Fruit fly (Drosophila melanogaster) whole organism, embryonic: ENCODE measurements around the gene Ttc19.

Experiments used
- Ada2b ChIP-seq: fragments of 200-800 bp; sonication (Bioruptor generic); IDR thresholded peaks from 2 replicates; pipeline ENCODE4 v1.3.6; 2022; ENCODE audit warnings: missing biosample characterization, missing genetic modification characterization
- Adf1 ChIP-seq: fragments of 200-800 bp; sonication (Bioruptor generic); IDR thresholded peaks from 2 replicates; pipeline ENCODE4 v1.3.6; 2022; ENCODE audit warnings: missing biosample characterization, missing genetic modification characterization
- CG10366 ChIP-seq: fragments of 200-800 bp; sonication (Bioruptor generic); IDR thresholded peaks from 2 replicates; pipeline ENCODE4 v1.3.6; 2022; ENCODE audit warnings: missing biosample characterization, missing genetic modification characterization
- CG11247 ChIP-seq: fragments of 200-800 bp; sonication (Bioruptor generic); IDR thresholded peaks from 2 replicates; pipeline ENCODE4 v1.3.6; 2022; ENCODE audit warnings: missing biosample characterization, missing genetic modification characterization
- CG11504 ChIP-seq: fragments of 200-800 bp; sonication (Bioruptor generic); optimal IDR thresholded peaks from 3 replicates; lab custom pipeline; 2019; ENCODE audit warnings: missing biosample characterization, mild to moderate bottlenecking, missing genetic modification characterization, moderate library complexity
- CG12155 ChIP-seq: fragments of 200-800 bp; sonication (Bioruptor generic); optimal IDR thresholded peaks from 3 replicates; lab custom pipeline; 2016; ENCODE audit warnings: missing biosample characterization, missing genetic modification characterization
- CG14710 ChIP-seq: fragments of 200-800 bp; sonication (Bioruptor generic); optimal IDR thresholded peaks from 3 replicates; lab custom pipeline; 2019; ENCODE audit warnings: missing biosample characterization, mild to moderate bottlenecking, missing genetic modification characterization, moderate library complexity
- CG1647 ChIP-seq: fragments of 200-800 bp; sonication (Bioruptor generic); optimal IDR thresholded peaks from 3 replicates; lab custom pipeline; 2016; ENCODE audit warnings: missing biosample characterization, missing genetic modification characterization
- CG17361 ChIP-seq: fragments of 200-800 bp; sonication (Bioruptor generic); IDR thresholded peaks from 3 replicates; pipeline ENCODE4 v1.3.6; 2022; ENCODE audit warnings: missing biosample characterization, missing genetic modification characterization
- CG17912 ChIP-seq: fragments of 200-800 bp; sonication (Bioruptor generic); optimal IDR thresholded peaks from 2 replicates; lab custom pipeline; 2018; ENCODE audit warnings: missing biosample characterization, mild to moderate bottlenecking, missing genetic modification characterization
- CG1792 ChIP-seq: fragments of 200-800 bp; sonication (Bioruptor generic); optimal IDR thresholded peaks from 2 replicates; lab custom pipeline; 2016; ENCODE audit warnings: missing biosample characterization, missing genetic modification characterization
- CG18262 ChIP-seq: fragments of 200-800 bp; optimal IDR thresholded peaks from 3 replicates; lab custom pipeline; 2019; ENCODE audit warnings: missing biosample characterization, mild to moderate bottlenecking, missing genetic modification characterization, moderate library complexity
- CG3065 ChIP-seq: fragments of 200-800 bp; sonication (Bioruptor generic); optimal IDR thresholded peaks from 2 replicates; lab custom pipeline; 2016; ENCODE audit warnings: missing biosample characterization, missing genetic modification characterization
- CG32767 ChIP-seq: fragments of 200-800 bp; sonication (Bioruptor generic); IDR thresholded peaks from 2 replicates; pipeline ENCODE4 v1.3.6; 2022; ENCODE audit warnings: missing biosample characterization, missing genetic modification characterization
- CG3726 ChIP-seq: fragments of 200-800 bp; sonication (Bioruptor generic); IDR thresholded peaks from 3 replicates; pipeline ENCODE4, ENCODE4 v1.3.6; 2022; ENCODE audit warnings: missing biosample characterization, missing genetic modification characterization
- CG4328 ChIP-seq: fragments of 200-800 bp; sonication (Bioruptor generic); optimal IDR thresholded peaks from 3 replicates; lab custom pipeline; 2017; ENCODE audit warnings: missing biosample characterization, missing genetic modification reagents, missing genetic modification characterization
- CG4360 ChIP-seq: fragments of 200-800 bp; sonication (Bioruptor generic); IDR thresholded peaks from 2 replicates; pipeline ENCODE4 v1.3.6; 2022; ENCODE audit warnings: missing biosample characterization, missing genetic modification characterization
- CG6272 ChIP-seq: fragments of 200-800 bp; sonication (Bioruptor generic); IDR thresholded peaks from 2 replicates; pipeline ENCODE4 v1.3.6; 2022; ENCODE audit warnings: missing biosample characterization, missing genetic modification characterization
- CG6654 ChIP-seq: fragments of 200-800 bp; sonication (Bioruptor generic); optimal IDR thresholded peaks from 2 replicates; lab custom pipeline; 2017; ENCODE audit warnings: missing biosample characterization, mild to moderate bottlenecking, missing genetic modification characterization
- CG6683 ChIP-seq: fragments of 200-800 bp; sonication (Bioruptor generic); optimal IDR thresholded peaks from 2 replicates; lab custom pipeline; 2017; ENCODE audit warnings: missing biosample characterization, mild to moderate bottlenecking, missing genetic modification characterization, missing genetic modification reagents
- CG8281 ChIP-seq: fragments of 200-800 bp; sonication (Bioruptor generic); optimal IDR thresholded peaks from 2 replicates; lab custom pipeline; 2018; ENCODE audit warnings: missing biosample characterization, mild to moderate bottlenecking, missing genetic modification characterization, moderate library complexity
- CG8290 ChIP-seq, 3 experiments: fragments of 200-800 bp; sonication (Bioruptor generic); optimal IDR thresholded peaks; 2 replicates each; lab custom pipeline; 2016 to 2019; ENCODE audit warnings: missing biosample characterization in 3 of 3, missing genetic modification characterization in 3 of 3, mild to moderate bottlenecking in 2 of 3, moderate library complexity in 1 of 3
- CkIIα-i1 ChIP-seq: fragments of 200-800 bp; sonication (Bioruptor generic); IDR thresholded peaks from 2 replicates; pipeline ENCODE4 v1.3.6; 2022; ENCODE audit warnings: missing biosample characterization, missing genetic modification characterization
- Dfd ChIP-seq, 2 experiments: fragments of >200 bp; optimal IDR thresholded peaks; 2 replicates each; lab custom pipeline; 2017; ENCODE audit warnings: missing biosample characterization in 2 of 2, missing genetic modification characterization in 2 of 2
- Dip2 ChIP-seq: fragments of 200-800 bp; sonication (Bioruptor generic); IDR thresholded peaks from 2 replicates; pipeline ENCODE4 v1.3.6; 2022; ENCODE audit warnings: missing biosample characterization, missing genetic modification characterization
- Dip3 ChIP-seq: fragments of 200-800 bp; sonication (Bioruptor generic); optimal IDR thresholded peaks from 3 replicates; lab custom pipeline; 2016; ENCODE audit warnings: missing biosample characterization, missing genetic modification characterization
- Gsc ChIP-seq: fragments of 200-800 bp; sonication (Bioruptor generic); IDR thresholded peaks from 2 replicates; pipeline ENCODE4 v1.3.6; 2022; ENCODE audit warnings: missing biosample characterization, missing genetic modification characterization
- Hr39 ChIP-seq: fragments of >200 bp; optimal IDR thresholded peaks from 2 replicates; lab custom pipeline; 2017
- Med ChIP-seq: fragments of 200-800 bp; sonication (Bioruptor generic); peaks from one replicate; lab custom pipeline; 2016; ENCODE audit warnings: missing biosample characterization, missing genetic modification characterization, mild to moderate bottlenecking, inconsistent platforms, moderate library complexity
- Nf-YC ChIP-seq: fragments of 200-800 bp; optimal IDR thresholded peaks from 3 replicates; lab custom pipeline; 2019; ENCODE audit warnings: missing biosample characterization, mild to moderate bottlenecking, missing genetic modification characterization, moderate library complexity
- NfI ChIP-seq: fragments of 200-800 bp; sonication (Bioruptor generic); optimal IDR thresholded peaks from 3 replicates; lab custom pipeline; 2018; ENCODE audit warnings: missing biosample characterization, mild to moderate bottlenecking, missing genetic modification characterization, moderate library complexity
- Sin3A ChIP-seq: fragments of >200 bp; optimal IDR thresholded peaks from 2 replicates; lab custom pipeline; 2018
- Usf ChIP-seq: fragments of 200-800 bp; sonication (Bioruptor generic); optimal IDR thresholded peaks from 2 replicates; lab custom pipeline; 2017; ENCODE audit warnings: missing genotype, missing biosample characterization, missing genetic modification characterization
- al ChIP-seq: fragments of 200-800 bp; sonication (Bioruptor generic); IDR thresholded peaks from 2 replicates; pipeline ENCODE4 v1.3.6; 2022; ENCODE audit warnings: missing biosample characterization, missing genetic modification characterization
- amos ChIP-seq: fragments of 200-800 bp; sonication (Bioruptor generic); IDR thresholded peaks from 2 replicates; pipeline ENCODE4 v1.3.6; 2022; ENCODE audit warnings: missing biosample characterization, missing genetic modification characterization; ENCODE audit not compliant: partially characterized antibody
- chif ChIP-seq, 2 experiments: fragments of 200-800 bp; sonication (Bioruptor generic); optimal IDR thresholded peaks; 3 replicates each; lab custom pipeline; 2016; ENCODE audit warnings: missing biosample characterization in 2 of 2, missing genetic modification characterization in 2 of 2
- crol ChIP-seq: fragments of 200-800 bp; sonication (Bioruptor generic); IDR thresholded peaks from 2 replicates; pipeline ENCODE4 v1.3.6; 2022; ENCODE audit warnings: missing biosample characterization, missing genetic modification characterization
- fd96Cb ChIP-seq: fragments of 200-800 bp; sonication (Bioruptor generic); optimal IDR thresholded peaks from 2 replicates; lab custom pipeline; 2018; ENCODE audit warnings: missing biosample characterization, mild to moderate bottlenecking, missing genetic modification characterization, moderate library complexity
- gce ChIP-seq: fragments of 200-800 bp; sonication (Bioruptor generic); IDR thresholded peaks from 3 replicates; pipeline ENCODE4 v1.3.6; 2022; ENCODE audit warnings: missing biosample characterization, missing genetic modification characterization
- gsb-n ChIP-seq: fragments of 200-800 bp; sonication (Bioruptor generic); optimal IDR thresholded peaks from 3 replicates; lab custom pipeline; 2018; ENCODE audit warnings: missing biosample characterization, mild to moderate bottlenecking, missing genetic modification characterization
- jigr1 ChIP-seq: fragments of 200-800 bp; sonication (Bioruptor generic); IDR thresholded peaks from 3 replicates; pipeline ENCODE4 v1.3.6; 2022; ENCODE audit warnings: missing biosample characterization, missing genetic modification characterization
- ken ChIP-seq: fragments of 200-800 bp; sonication (Bioruptor generic); IDR thresholded peaks from 3 replicates; pipeline ENCODE4 v1.3.6; 2022; ENCODE audit warnings: missing biosample characterization, missing genetic modification characterization
- oc ChIP-seq: fragments of 200-800 bp; sonication (Bioruptor generic); optimal IDR thresholded peaks from 2 replicates; lab custom pipeline; 2018; ENCODE audit warnings: missing biosample characterization, mild to moderate bottlenecking, missing genetic modification characterization, moderate library complexity
- pb ChIP-seq: fragments of 200-800 bp; sonication (Bioruptor generic); optimal IDR thresholded peaks from 3 replicates; lab custom pipeline; 2016; ENCODE audit warnings: missing biosample characterization, missing genetic modification characterization
- pros ChIP-seq: fragments of 200-800 bp; sonication (Bioruptor generic); optimal IDR thresholded peaks from 3 replicates; lab custom pipeline; 2019; ENCODE audit warnings: missing biosample characterization, mild to moderate bottlenecking, missing genetic modification characterization, moderate library complexity
- so ChIP-seq: fragments of 200-800 bp; sonication (Bioruptor generic); IDR thresholded peaks from 3 replicates; pipeline ENCODE4 v1.3.6; 2022; ENCODE audit warnings: missing biosample characterization, missing genetic modification characterization
- sqz ChIP-seq: fragments of 200-800 bp; sonication (Bioruptor generic); optimal IDR thresholded peaks from 3 replicates; lab custom pipeline; 2018; ENCODE audit warnings: missing biosample characterization, mild to moderate bottlenecking, missing genetic modification characterization
- tll ChIP-seq, 2 experiments: fragments of 200-800 bp in 1 of 2; fragments of >200 bp in 1 of 2; sonication (Bioruptor generic) in 1 of 2; optimal IDR thresholded peaks; 2 replicates each; lab custom pipeline; 2017 to 2019; ENCODE audit warnings: missing biosample characterization in 2 of 2, missing genetic modification characterization in 2 of 2, mild to moderate bottlenecking in 1 of 2, moderate library complexity in 1 of 2
- tup ChIP-seq: fragments of 200-800 bp; sonication (Bioruptor generic); optimal IDR thresholded peaks from 2 replicates; lab custom pipeline; 2016; ENCODE audit warnings: missing biosample characterization, mild to moderate bottlenecking, missing genetic modification characterization, moderate library complexity

Ttc19 gene

DNA sequence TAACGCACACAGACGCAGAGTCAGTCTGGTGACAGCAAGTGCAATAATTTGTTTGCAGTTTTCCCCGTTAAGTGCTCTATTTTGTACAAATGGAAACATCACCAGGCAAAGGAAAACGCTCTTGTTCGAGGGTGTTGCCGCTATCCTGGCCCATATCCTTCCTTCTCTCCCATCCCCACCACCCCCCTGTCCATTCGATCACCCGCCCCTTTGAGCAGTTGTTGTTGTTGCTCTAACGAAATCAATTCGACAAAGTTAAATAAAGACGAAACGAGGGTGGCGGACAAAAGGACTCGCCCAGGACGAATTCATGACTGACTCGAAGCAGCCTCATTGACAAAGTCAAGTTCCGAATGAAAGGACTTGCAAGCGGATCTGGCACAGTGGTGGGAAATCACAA is 44.4 kb upstream of the Ttc19 start:
- TF ChIP-seq CG17361 (GFP tag; lab: Robert Waterston, UW) = no peak
- peak; percentile 68 for TF ChIP-seq crol (GFP tag; lab: Robert Waterston, UW)
- peak; percentile 61 for TF ChIP-seq pros (GFP tag; lab: Kevin White, UChicago)
- no peak for TF ChIP-seq CG4328 (GFP tag; lab: Kevin White, UChicago)
- TF ChIP-seq Ada2b = no peak
- no peak for TF ChIP-seq pb (GFP tag; lab: Kevin White, UChicago)
- TF ChIP-seq CG4360 (GFP tag; lab: Robert Waterston, UW) = peak; percentile 73
- TF ChIP-seq CG6654 (GFP tag; lab: Kevin White, UChicago) = no peak
- no peak for TF ChIP-seq CG8290 (GFP tag; optimal IDR thresholded peaks at IDR 0.05; lab: Kevin White, UChicago)
- no peak for TF ChIP-seq CG8290 (tag; optimal IDR thresholded peaks at IDR 0.05; lab: Kevin White, UChicago)
- TF ChIP-seq ken = no peak
- no peak for TF ChIP-seq jigr1 (GFP tag; lab: Robert Waterston, UW)
- no peak for TF ChIP-seq so (GFP tag; lab: Robert Waterston, UW)
- no peak for TF ChIP-seq gce
- TF ChIP-seq tll (GFP tag; optimal IDR thresholded peaks at IDR 0.05; lab: Kevin White, UChicago) = peak in 1 of 2 experiments; percentile 44
- TF ChIP-seq gsb-n (tag; lab: Kevin White, UChicago) = peak; percentile 51
- no peak for TF ChIP-seq Dfd (GFP tag; optimal IDR thresholded peaks at IDR 0.05; lab: Kevin White, UChicago)
- TF ChIP-seq Dip3 = no peak

dm6 chr2L:19088895-19089294 is 43.9 kb upstream of the Ttc19 start:
- TF ChIP-seq CG8281 (peak; percentile 94), oc (tag; lab: Kevin White, UChicago) (peak; percentile 3), Gsc (GFP tag; lab: Robert Waterston, UW) (no peak)

DNA sequence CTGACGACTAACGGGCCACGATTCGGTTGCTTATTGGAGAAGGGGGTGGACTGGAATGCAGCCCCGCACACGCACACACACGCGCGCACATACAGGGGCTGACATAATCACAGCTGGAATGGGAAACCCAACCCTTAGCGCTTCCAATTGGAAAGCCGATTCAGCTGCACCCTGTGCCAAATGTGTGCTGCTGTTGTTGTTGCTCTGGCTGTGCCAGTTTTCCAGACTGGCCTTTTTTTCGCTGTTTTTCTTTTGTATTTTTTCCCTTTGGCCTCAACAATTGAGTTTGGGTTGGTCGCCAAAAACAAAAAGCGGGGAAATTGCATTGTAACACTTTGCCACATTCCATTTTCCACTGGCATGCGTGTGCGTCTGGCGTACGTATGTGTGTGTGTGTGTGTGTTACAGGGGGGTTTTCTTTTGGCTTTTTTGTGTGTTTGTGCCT is 38.4 kb upstream of the Ttc19 start:
- TF ChIP-seq CG8290 (GFP tag; optimal IDR thresholded peaks at IDR 0.05; lab: Kevin White, UChicago) (no peak), CG8290 (tag; optimal IDR thresholded peaks at IDR 0.05; lab: Kevin White, UChicago) (no peak), CG3065 (GFP tag; lab: Kevin White, UChicago) (no peak), Usf (no peak), Med (peak; percentile 25), CG17912 (GFP tag; lab: Kevin White, UChicago) (no peak), chif (GFP tag; optimal IDR thresholded peaks at IDR 0.05; lab: Kevin White, UChicago) (no peak), CG3726 (no peak), CG11504 (tag; lab: Kevin White, UChicago) (no peak), al (GFP tag; lab: Robert Waterston, UW) (no peak), CG10366 (GFP tag; lab: Robert Waterston, UW) (peak; percentile 70), Adf1 (peak; percentile 24; the same call in 1 of the 2 replicates), CG18262 (no peak), CkIIα-i1 (no peak), CG6683 (GFP tag; lab: Kevin White, UChicago) (no peak), sqz (peak; percentile 34), CG11247 (GFP tag; lab: Robert Waterston, UW) (no peak), Sin3A (lab: Kevin White, UChicago) (no peak), Nf-YC (peak; percentile 95), Hr39 (lab: Kevin White, UChicago) (peak; percentile 98), CG14710 (tag; lab: Kevin White, UChicago) (no peak), Dip3 (no peak), CG1792 (no peak), amos (GFP tag; lab: Robert Waterston, UW) (no peak), fd96Cb (no peak), CG1647 (GFP tag; lab: Kevin White, UChicago) (no peak), NfI (no peak), Dip2 (no peak), ken (no peak), CG12155 (GFP tag; lab: Kevin White, UChicago) (no peak), tup (no peak), CG6272 (GFP tag; lab: Robert Waterston, UW) (no peak), CG32767 (GFP tag; lab: Robert Waterston, UW) (no peak)
